Fruit fly (Drosophila melanogaster): ENCODE measurements around the gene ome.

DNA sequence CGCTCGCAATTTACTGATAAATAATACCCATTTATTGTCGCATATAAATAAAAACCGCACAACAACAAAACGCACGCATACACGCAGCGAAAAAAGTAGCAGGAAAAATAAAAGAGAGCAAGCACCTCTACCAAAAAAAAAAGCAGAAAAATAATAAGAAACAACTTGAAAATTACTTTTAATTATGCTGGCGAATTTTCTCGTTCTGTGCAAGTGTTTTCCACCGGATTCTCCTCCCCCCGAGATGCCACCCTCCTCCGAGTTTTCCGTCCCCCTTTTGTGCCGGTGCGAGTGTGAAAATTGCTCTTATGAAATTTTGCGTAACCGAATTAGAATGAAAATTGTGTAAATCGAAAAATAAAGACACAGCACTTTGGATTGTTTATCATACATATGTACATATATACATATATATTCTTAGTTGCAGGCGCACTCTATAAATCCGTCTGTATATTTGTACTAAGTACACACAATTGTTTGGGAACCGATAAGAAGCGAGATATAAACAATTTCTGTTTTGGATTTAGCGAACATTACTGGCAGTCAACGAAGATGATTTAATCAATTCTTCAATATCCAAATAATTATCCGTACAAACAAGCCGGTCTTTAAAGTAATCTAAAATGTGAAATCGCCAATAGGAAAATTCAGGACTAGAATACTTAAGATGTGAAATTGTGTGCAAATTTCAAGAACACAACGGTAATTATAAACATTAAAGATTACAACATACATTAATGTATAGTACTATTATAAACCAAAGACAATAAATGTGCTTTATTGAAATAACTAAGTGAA, 118.4 kb downstream of the ome start:
- TF ChIP-seq Pif1A (GFP tag; optimal IDR thresholded peaks at IDR 0.05): no peak
- TF ChIP-seq rn (GFP tag; IDR thresholded peaks at IDR 0.05): peak; percentile 36; the same call in 1 of the 2 replicates
- TF ChIP-seq CG8159 (tag; optimal IDR thresholded peaks at IDR 0.05): no peak
- no peak for TF ChIP-seq gl (tag; optimal IDR thresholded peaks at IDR 0.05)
- peak; percentile 56 for TF ChIP-seq CG32121 (GFP tag; IDR thresholded peaks at IDR 0.05)
- TF ChIP-seq CG13204 (GFP tag; optimal IDR thresholded peaks at IDR 0.05): no peak
- TF ChIP-seq Snoo (tag; optimal IDR thresholded peaks at IDR 0.05): no peak
- TF ChIP-seq Ets98B (GFP tag; IDR thresholded peaks at IDR 0.05): peak; percentile 33; the same call in 1 of the 2 replicates
- peak; percentile 63; the same call in 1 of the 3 replicates for TF ChIP-seq CG4496 (GFP tag; IDR thresholded peaks at IDR 0.05)
- no peak for TF ChIP-seq CG8301 (tag; optimal IDR thresholded peaks at IDR 0.05)
- TF ChIP-seq CG17806 (tag; optimal IDR thresholded peaks at IDR 0.05): no peak
- TF ChIP-seq fd96Ca (GFP tag; IDR thresholded peaks at IDR 0.05): peak; percentile 58; the same call in 1 of the 3 replicates
